Fruit fly (Drosophila melanogaster) whole organism, embryonic: ENCODE measurements around the gene CG32280.

Source experiments
- Atf-2 ChIP-seq: fragments of 200-800 bp; sonication (Bioruptor generic); optimal IDR thresholded peaks from 2 replicates; lab custom pipeline; 2016; ENCODE audit warnings: missing biosample characterization, missing genetic modification characterization
- CG10462 ChIP-seq: fragments of 200-800 bp; sonication (Bioruptor generic); optimal IDR thresholded peaks from 2 replicates; lab custom pipeline; 2016; ENCODE audit warnings: missing biosample characterization, missing genetic modification characterization
- CG11504 ChIP-seq: fragments of 200-800 bp; sonication (Bioruptor generic); optimal IDR thresholded peaks from 3 replicates; lab custom pipeline; 2019; ENCODE audit warnings: missing biosample characterization, mild to moderate bottlenecking, missing genetic modification characterization, moderate library complexity
- CG14860 ChIP-seq: fragments of 200-800 bp; sonication (Bioruptor generic); IDR thresholded peaks from 3 replicates; pipeline ENCODE4 v1.3.6; 2022; ENCODE audit warnings: missing biosample characterization, missing genetic modification characterization; ENCODE audit not compliant: partially characterized antibody
- CG1529 ChIP-seq: fragments of 200-800 bp; sonication (Bioruptor generic); optimal IDR thresholded peaks from 3 replicates; lab custom pipeline; 2018; ENCODE audit warnings: missing biosample characterization, missing genetic modification characterization
- CG15696 ChIP-seq: fragments of 200-800 bp; sonication (Bioruptor generic); optimal IDR thresholded peaks from 2 replicates; lab custom pipeline; 2019; ENCODE audit warnings: missing biosample characterization, mild to moderate bottlenecking, missing genetic modification characterization, moderate library complexity
- CG1647 ChIP-seq: fragments of 200-800 bp; sonication (Bioruptor generic); optimal IDR thresholded peaks from 3 replicates; lab custom pipeline; 2016; ENCODE audit warnings: missing biosample characterization, missing genetic modification characterization
- CG16815 ChIP-seq: fragments of 200-800 bp; sonication (Bioruptor generic); optimal IDR thresholded peaks from 3 replicates; lab custom pipeline; 2017; ENCODE audit warnings: missing biosample characterization, mild to moderate bottlenecking, missing genetic modification characterization
- CG16863 ChIP-seq: fragments of 200-800 bp; sonication (Bioruptor generic); optimal IDR thresholded peaks from 3 replicates; lab custom pipeline; 2016; ENCODE audit warnings: missing biosample characterization, missing genetic modification characterization
- CG17802 ChIP-seq: fragments of 200-800 bp; sonication (Bioruptor generic); optimal IDR thresholded peaks from 2 replicates; lab custom pipeline; 2018; ENCODE audit warnings: missing biosample characterization, mild to moderate bottlenecking, missing genetic modification characterization, moderate library complexity
- CG18011 ChIP-seq: fragments of 200-800 bp; sonication (Bioruptor generic); optimal IDR thresholded peaks from 2 replicates; lab custom pipeline; 2017; ENCODE audit warnings: missing biosample characterization, missing genetic modification characterization, mild to moderate bottlenecking, moderate library complexity, missing genotype
- CG30403 ChIP-seq: fragments of 200-800 bp; sonication (Bioruptor generic); optimal IDR thresholded peaks from 3 replicates; lab custom pipeline; 2016; ENCODE audit warnings: missing biosample characterization, missing genetic modification characterization
- CG3065 ChIP-seq: fragments of 200-800 bp; sonication (Bioruptor generic); optimal IDR thresholded peaks from 2 replicates; lab custom pipeline; 2016; ENCODE audit warnings: missing biosample characterization, missing genetic modification characterization
- CG31365 ChIP-seq: fragments of 200-800 bp; sonication (Bioruptor generic); optimal IDR thresholded peaks from 2 replicates; lab custom pipeline; 2018; ENCODE audit warnings: missing biosample characterization, mild to moderate bottlenecking, missing genetic modification characterization
- CG32772 ChIP-seq: fragments of 200-800 bp; sonication (Bioruptor generic); IDR thresholded peaks from 2 replicates; pipeline ENCODE4 v1.3.6; 2022; ENCODE audit warnings: missing biosample characterization, missing genetic modification characterization
- CG34376 ChIP-seq: fragments of 200-800 bp; sonication (Bioruptor generic); optimal IDR thresholded peaks from 2 replicates; lab custom pipeline; 2018; ENCODE audit warnings: missing biosample characterization, mild to moderate bottlenecking, missing genetic modification characterization
- CG4404 ChIP-seq: fragments of 200-800 bp; sonication (Bioruptor generic); IDR thresholded peaks from 2 replicates; pipeline ENCODE4 v1.3.6; 2022; ENCODE audit warnings: missing biosample characterization, missing genetic modification characterization
- CG4730 ChIP-seq: fragments of 200-800 bp; sonication (Bioruptor generic); IDR thresholded peaks from 2 replicates; pipeline ENCODE4 v1.3.6; 2022; ENCODE audit warnings: missing biosample characterization, missing genetic modification characterization
- CG6254 ChIP-seq: fragments of 200-800 bp; sonication (Bioruptor generic); optimal IDR thresholded peaks from 3 replicates; lab custom pipeline; 2017; ENCODE audit warnings: mild to moderate bottlenecking, missing biosample characterization, missing genetic modification reagents, missing genetic modification characterization
- CG7372 ChIP-seq: fragments of 200-800 bp; sonication (Bioruptor generic); IDR thresholded peaks from 2 replicates; pipeline ENCODE4 v1.3.6; 2022; ENCODE audit warnings: missing biosample characterization, missing genetic modification characterization
- CG7963 ChIP-seq: fragments of 200-800 bp; sonication (Bioruptor generic); IDR thresholded peaks from 3 replicates; pipeline ENCODE4 v1.3.6; 2022; ENCODE audit warnings: missing biosample characterization, missing genetic modification characterization; ENCODE audit not compliant: partially characterized antibody
- CG9727 ChIP-seq: fragments of 200-800 bp; sonication (Bioruptor generic); optimal IDR thresholded peaks from 3 replicates; lab custom pipeline; 2017; ENCODE audit warnings: missing biosample characterization, mild to moderate bottlenecking, missing genetic modification characterization
- Dek ChIP-seq: fragments of 200-800 bp; sonication (Bioruptor generic); optimal IDR thresholded peaks from 3 replicates; lab custom pipeline; 2019; ENCODE audit warnings: missing biosample characterization, mild to moderate bottlenecking, missing genetic modification characterization, moderate library complexity
- Gsc ChIP-seq: fragments of 200-800 bp; sonication (Bioruptor generic); IDR thresholded peaks from 2 replicates; pipeline ENCODE4 v1.3.6; 2022; ENCODE audit warnings: missing biosample characterization, missing genetic modification characterization
- Kr ChIP-seq: fragments of 200-800 bp; sonication (Bioruptor generic); optimal IDR thresholded peaks from 2 replicates; lab custom pipeline; 2017; ENCODE audit warnings: missing biosample characterization, mild to moderate bottlenecking, missing genetic modification characterization
- Lpt ChIP-seq: fragments of >200 bp; optimal IDR thresholded peaks from 2 replicates; lab custom pipeline; 2018; ENCODE audit warnings: missing biosample characterization, missing genetic modification characterization
- Max ChIP-seq: fragments of 200-800 bp; sonication (Bioruptor generic); optimal IDR thresholded peaks from 2 replicates; lab custom pipeline; 2016; ENCODE audit warnings: missing biosample characterization, mild to moderate bottlenecking, missing genetic modification characterization
- Nf-YA ChIP-seq: fragments of 200-800 bp; sonication (Bioruptor generic); IDR thresholded peaks from 2 replicates; pipeline ENCODE4 v1.3.6; 2022; ENCODE audit warnings: missing biosample characterization, missing genetic modification characterization
- Poxn ChIP-seq: fragments of 200-800 bp; sonication (Bioruptor generic); IDR thresholded peaks from 2 replicates; pipeline ENCODE4 v1.3.6; 2022; ENCODE audit warnings: missing biosample characterization, missing genetic modification characterization
- Ptx1 ChIP-seq: fragments of 200-800 bp; sonication (Bioruptor generic); IDR thresholded peaks from 2 replicates; pipeline ENCODE4 v1.3.6; 2022; ENCODE audit warnings: missing biosample characterization, missing genetic modification characterization
- Rfx ChIP-seq: fragments of 200-800 bp; sonication (Bioruptor generic); IDR thresholded peaks from 2 replicates; pipeline ENCODE4 v1.3.6; 2022; ENCODE audit warnings: missing biosample characterization, missing genetic modification characterization
- bsh ChIP-seq, 2 experiments: fragments of 200-800 bp; sonication (Bioruptor generic); optimal IDR thresholded peaks; 2 replicates each; lab custom pipeline; 2017 to 2018; ENCODE audit warnings: mild to moderate bottlenecking in 2 of 2, missing biosample characterization in 2 of 2, missing genetic modification characterization in 2 of 2, moderate library complexity in 1 of 2
- caup ChIP-seq: fragments of 200-800 bp; sonication (Bioruptor generic); optimal IDR thresholded peaks from 3 replicates; lab custom pipeline; 2017; ENCODE audit warnings: missing biosample characterization, mild to moderate bottlenecking, missing genetic modification characterization, moderate library complexity; ENCODE audit not compliant: severe bottlenecking
- cg ChIP-seq: fragments of 200-800 bp; sonication (Bioruptor generic); optimal IDR thresholded peaks from 3 replicates; lab custom pipeline; 2019; ENCODE audit warnings: missing biosample characterization, mild to moderate bottlenecking, missing genetic modification characterization, moderate library complexity
- chm ChIP-seq: fragments of 200-800 bp; sonication (Bioruptor generic); IDR thresholded peaks from 2 replicates; pipeline ENCODE4 v1.3.6; 2022; ENCODE audit warnings: missing biosample characterization, missing genetic modification characterization
- danr ChIP-seq: fragments of 200-800 bp; sonication (Bioruptor generic); IDR thresholded peaks from 2 replicates; pipeline ENCODE4 v1.3.6; 2022; ENCODE audit warnings: missing biosample characterization, missing genetic modification characterization
- esg ChIP-seq: fragments of 200-800 bp; sonication (Bioruptor generic); conservative IDR thresholded peaks from 2 replicates; pipeline ENCODE4 v1.3.6; 2022; ENCODE audit warnings: missing biosample characterization, missing genetic modification characterization
- gce ChIP-seq: fragments of 200-800 bp; sonication (Bioruptor generic); IDR thresholded peaks from 3 replicates; pipeline ENCODE4 v1.3.6; 2022; ENCODE audit warnings: missing biosample characterization, missing genetic modification characterization
- gfzf ChIP-seq: fragments of 200-800 bp; sonication (Bioruptor generic); optimal IDR thresholded peaks from 2 replicates; lab custom pipeline; 2016; ENCODE audit warnings: missing biosample characterization, mild to moderate bottlenecking, missing genetic modification characterization, moderate library complexity
- gro ChIP-seq: fragments of 200-800 bp; sonication (Bioruptor generic); optimal IDR thresholded peaks from 2 replicates; lab custom pipeline; 2016; ENCODE audit warnings: missing biosample characterization, missing genetic modification characterization
- ind ChIP-seq: fragments of 200-800 bp; sonication (Bioruptor generic); optimal IDR thresholded peaks from 3 replicates; lab custom pipeline; 2016; ENCODE audit warnings: missing biosample characterization, missing genetic modification characterization
- lab ChIP-seq: fragments of 200-800 bp; sonication (Bioruptor generic); optimal IDR thresholded peaks from 3 replicates; lab custom pipeline; 2017; ENCODE audit warnings: missing biosample characterization, missing genetic modification characterization, mild to moderate bottlenecking, moderate library complexity, missing genetic modification reagents
- pan ChIP-seq, 4 experiments: fragments of >200 bp in 3 of 4; fragments of 200-800 bp in 1 of 4; sonication (Bioruptor generic) in 1 of 4; optimal IDR thresholded peaks in 3 of 4; IDR thresholded peaks in 1 of 4; 2 replicates each; pipeline versions ENCODE4 v1.3.6 to Lab custom; 2017 to 2022; ENCODE audit warnings: missing biosample characterization in 2 of 4, missing genetic modification characterization in 2 of 4, mixed read lengths in 1 of 4
- rib ChIP-seq: fragments of 200-800 bp; sonication (Bioruptor generic); IDR thresholded peaks from 2 replicates; pipeline ENCODE4 v1.3.6; 2022; ENCODE audit warnings: missing biosample characterization, missing genetic modification characterization
- schlank ChIP-seq: fragments of 200-800 bp; sonication (Bioruptor generic); optimal IDR thresholded peaks from 2 replicates; lab custom pipeline; 2018; ENCODE audit warnings: missing biosample characterization, mild to moderate bottlenecking, missing genetic modification characterization
- shn ChIP-seq: fragments of 200-800 bp; sonication (Bioruptor generic); optimal IDR thresholded peaks from 3 replicates; lab custom pipeline; 2016; ENCODE audit warnings: missing biosample characterization, missing genetic modification characterization
- slbo ChIP-seq: fragments of 200-800 bp; sonication (Bioruptor generic); IDR thresholded peaks from 2 replicates; pipeline ENCODE4 v1.3.6; 2022; ENCODE audit warnings: missing biosample characterization, missing genetic modification characterization
- ssp ChIP-seq: fragments of 200-800 bp; sonication (Bioruptor generic); IDR thresholded peaks from 2 replicates; pipeline ENCODE4 v1.3.6; 2022; ENCODE audit warnings: missing biosample characterization, missing genetic modification characterization
- wor ChIP-seq: fragments of 200-800 bp; sonication (Bioruptor generic); IDR thresholded peaks from 2 replicates; pipeline ENCODE4 v1.3.6; 2022; ENCODE audit warnings: missing biosample characterization, missing genetic modification characterization
- zen2 ChIP-seq: fragments of 200-800 bp; sonication (Bioruptor generic); IDR thresholded peaks from 3 replicates; pipeline ENCODE4 v1.3.6; 2022; ENCODE audit warnings: missing biosample characterization, missing genetic modification characterization; ENCODE audit not compliant: partially characterized antibody

The CG32280 gene

DNA sequence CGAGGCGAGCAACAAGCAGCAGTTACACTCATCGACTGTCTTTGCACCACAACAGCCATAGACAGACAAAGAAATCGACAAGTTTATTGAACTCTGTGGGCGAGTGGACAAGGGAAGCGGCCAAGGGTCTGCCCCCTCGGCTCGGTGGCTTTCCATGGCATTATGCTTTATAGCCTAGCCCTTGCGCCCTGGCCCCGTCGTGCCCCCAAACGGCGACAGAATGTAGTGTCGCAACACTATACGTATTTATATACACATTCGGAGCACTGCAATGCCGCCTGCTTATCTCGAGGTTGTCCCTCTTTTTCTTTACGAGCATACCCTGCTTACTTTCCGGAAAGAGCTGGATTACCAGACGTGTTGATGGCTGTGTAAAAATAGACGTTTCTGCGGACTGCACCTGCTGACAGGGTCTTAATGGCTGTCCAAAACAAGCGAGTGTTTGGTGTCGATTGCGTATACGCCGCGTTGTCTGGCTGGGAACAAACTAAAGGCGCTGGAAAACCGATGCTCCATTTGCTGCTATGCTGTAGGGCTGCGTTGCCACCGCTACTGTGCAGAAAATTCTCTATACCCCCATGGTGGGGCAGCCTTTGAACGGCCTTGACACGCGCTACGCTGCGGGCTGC is 42.2 kb upstream of the CG32280 start (continued):
- TF ChIP-seq CG16815 (GFP tag; lab: Kevin White, UChicago): no peak
- TF ChIP-seq CG4404 (GFP tag; lab: Robert Waterston, UW): no peak
- no peak for TF ChIP-seq Kr (GFP tag; lab: Kevin White, UChicago)
- TF ChIP-seq zen2 (GFP tag; lab: Robert Waterston, UW): no peak
- TF ChIP-seq Lpt (GFP tag; lab: Kevin White, UChicago): no peak
- TF ChIP-seq ind (GFP tag; lab: Kevin White, UChicago): no peak
- no peak for TF ChIP-seq Atf-2 (GFP tag; lab: Kevin White, UChicago)
- TF ChIP-seq chm (GFP tag; lab: Robert Waterston, UW): no peak
- TF ChIP-seq CG11504: no peak
- no peak for TF ChIP-seq Dek (tag; lab: Kevin White, UChicago)
- TF ChIP-seq CG1647: no peak
- 0 out of 2 replicates have a peak, but pooled peaks have one; percentile 3 for TF ChIP-seq slbo (GFP tag; lab: Robert Waterston, UW)
- TF ChIP-seq CG17802 (tag; lab: Kevin White, UChicago): peak; percentile 58
- TF ChIP-seq danr (GFP tag; lab: Robert Waterston, UW): no peak
- no peak for TF ChIP-seq CG9727 (GFP tag; lab: Kevin White, UChicago)
- no peak for TF ChIP-seq rib (GFP tag; lab: Robert Waterston, UW)
- TF ChIP-seq Max (GFP tag; lab: Kevin White, UChicago): no peak
- TF ChIP-seq lab (GFP tag; lab: Kevin White, UChicago): peak; percentile 11
- no peak for TF ChIP-seq CG30403 (GFP tag; lab: Kevin White, UChicago)
- no peak for TF ChIP-seq gce
- no peak for TF ChIP-seq wor (GFP tag; lab: Robert Waterston, UW)
- TF ChIP-seq pan (optimal IDR thresholded peaks at IDR 0.05; lab: Kevin White, UChicago): no peak
- peak in 1 of 2 experiments; percentile 13 for TF ChIP-seq pan (GFP tag; optimal IDR thresholded peaks at IDR 0.05 in 1 of 2, IDR thresholded peaks at IDR 0.05 in 1 of 2)
- no peak for TF ChIP-seq CG3065 (GFP tag; lab: Kevin White, UChicago)
- TF ChIP-seq ssp (GFP tag; lab: Robert Waterston, UW): no peak
- no peak for TF ChIP-seq esg
- TF ChIP-seq CG18011 (GFP tag; lab: Kevin White, UChicago): no peak
- TF ChIP-seq schlank: no peak
- TF ChIP-seq CG10462: no peak
- no peak for TF ChIP-seq gfzf (GFP tag; lab: Kevin White, UChicago)
- TF ChIP-seq CG1529 (GFP tag; lab: Kevin White, UChicago): no peak
- TF ChIP-seq CG16863 (GFP tag; lab: Kevin White, UChicago): no peak
- no peak for TF ChIP-seq CG34376
- no peak for TF ChIP-seq shn (GFP tag; lab: Kevin White, UChicago)
- no peak for TF ChIP-seq CG4730 (GFP tag; lab: Robert Waterston, UW)
- no peak for TF ChIP-seq cg (GFP tag; lab: Kevin White, UChicago)
- peak; percentile 6 for TF ChIP-seq CG6254 (GFP tag; lab: Kevin White, UChicago)
- no peak for TF ChIP-seq CG14860 (GFP tag; lab: Robert Waterston, UW)
- TF ChIP-seq CG32772: no peak
- no peak for TF ChIP-seq CG15696 (tag; lab: Kevin White, UChicago)
- TF ChIP-seq CG31365 (tag; lab: Kevin White, UChicago): no peak
- TF ChIP-seq Rfx (GFP tag; lab: Robert Waterston, UW): no peak
- TF ChIP-seq CG7372 (GFP tag; lab: Robert Waterston, UW): peak; percentile 52
- no peak for TF ChIP-seq CG7963 (GFP tag; lab: Robert Waterston, UW)
- no peak for TF ChIP-seq gro (GFP tag; lab: Kevin White, UChicago)
- TF ChIP-seq Nf-YA (GFP tag; lab: Robert Waterston, UW): no peak
- peak; percentile 23; the same call in 1 of the 2 replicates for TF ChIP-seq Ptx1
- TF ChIP-seq bsh (GFP tag; optimal IDR thresholded peaks at IDR 0.05; lab: Kevin White, UChicago): no peak
- no peak for TF ChIP-seq Gsc (GFP tag; lab: Robert Waterston, UW)
- no peak for TF ChIP-seq Poxn (GFP tag; lab: Robert Waterston, UW)
- no peak for TF ChIP-seq caup (GFP tag; lab: Kevin White, UChicago)
